Worm (Caenorhabditis elegans) whole organism, L4 larva: ENCODE measurements around the gene srw-67.
"Not testable (repeated sequence)": the region's sequence is repeated elsewhere in the genome, so short reads cannot be mapped to it uniquely, and the experiment has no call there.

Experiments
- aly-2 ChIP-seq: sonication (generic microtip); optimal IDR thresholded peaks from 2 replicates; lab custom pipeline; 2018; ENCODE audit warnings: missing biosample characterization, missing genetic modification characterization
- ceh-82 ChIP-seq: sonication (generic microtip); optimal IDR thresholded peaks from 2 replicates; lab custom pipeline; 2017; ENCODE audit warnings: missing biosample characterization, missing genetic modification characterization
- mes-2 ChIP-seq: sonication (generic microtip); optimal IDR thresholded peaks from 2 replicates; lab custom pipeline; 2016; ENCODE audit warnings: missing genotype, mild to moderate bottlenecking, missing genetic modification characterization, missing compliant biosample characterization; ENCODE audit not compliant: poor library complexity, severe bottlenecking
- nhr-111 ChIP-seq: fragments of 200-800 bp; sonication (Bioruptor generic); optimal IDR thresholded peaks from 2 replicates; lab custom pipeline; 2018; ENCODE audit warnings: mild to moderate bottlenecking, missing genetic modification characterization, missing compliant biosample characterization
- nhr-237 ChIP-seq: sonication (generic microtip); optimal IDR thresholded peaks from 2 replicates; lab custom pipeline; 2017; ENCODE audit warnings: missing biosample characterization, missing genetic modification characterization
- nhr-25 ChIP-seq: sonication (generic microtip); optimal IDR thresholded peaks from 2 replicates; lab custom pipeline; 2017; ENCODE audit warnings: missing genetic modification characterization, mild to moderate bottlenecking, missing compliant biosample characterization, antibody characterized with exemption, moderate library complexity, borderline replicate concordance; ENCODE audit not compliant: insufficient read depth
- pha-4 ChIP-seq, 2 experiments: fragments of 150-350 bp in 1 of 2; fragments of 200-800 bp in 1 of 2; sonication (Bioruptor generic) in 1 of 2; IDR thresholded peaks in 1 of 2; optimal IDR thresholded peaks in 1 of 2; 2 replicates each; pipeline versions ENCODE4 v1.3.6 to Lab custom; 2014 to 2022; ENCODE audit warnings: missing genetic modification characterization in 2 of 2, missing genetic modification reagents in 2 of 2, missing biosample characterization in 1 of 2, missing compliant biosample characterization in 1 of 2
- snpc-4 ChIP-seq: fragments of 150-350 bp; optimal IDR thresholded peaks from 2 replicates; lab custom pipeline; 2014; ENCODE audit warnings: missing biosample characterization, missing genetic modification characterization
- unc-62 ChIP-seq, 3 experiments: fragments of 150-350 bp in 1 of 3; sonication (generic microtip); optimal IDR thresholded peaks in 2 of 3; peaks in 1 of 3; 1 replicate in 1 of 3; 2 replicates in 2 of 3; lab custom pipeline; 2014 to 2017; ENCODE audit warnings: missing biosample characterization in 3 of 3, missing genetic modification characterization in 3 of 3, missing genetic modification reagents in 3 of 3, missing genotype in 1 of 3
- zfp-2 ChIP-seq: sonication (generic microtip); optimal IDR thresholded peaks from 2 replicates; lab custom pipeline; 2016; ENCODE audit warnings: mild to moderate bottlenecking, missing genetic modification characterization, missing compliant biosample characterization

- TF ChIP-seq nhr-25; ceh-82 (tag; lab: Kevin White, UChicago); aly-2 (tag; lab: Kevin White, UChicago); unc-62 (GFP tag; optimal IDR thresholded peaks at IDR 0.05 in 1 of 2; lab: Kevin White, UChicago); unc-62 (tag; optimal IDR thresholded peaks at IDR 0.05; lab: Kevin White, UChicago); zfp-2; nhr-111 (GFP tag; lab: Kevin White, UChicago); mes-2 (tag; lab: Kevin White, UChicago); snpc-4 (tag; lab: Kevin White, UChicago); pha-4 (GFP tag; IDR thresholded peaks at IDR 0.05; lab: Robert Waterston, UW); pha-4 (tag; optimal IDR thresholded peaks at IDR 0.05; lab: Kevin White, UChicago); nhr-237: not testable (repeated sequence)
Observed at ce11 chrV:7444331-7444730, 26.9 kb downstream of the srw-67 start, which contains the start of gene nhr-141.
